Worm (Caenorhabditis elegans) whole organism, L4 larva: ENCODE measurements around the gene eat-3.

Experiments used
- T20F7.1 ChIP-seq: fragments of 200-800 bp; sonication (Bioruptor generic); optimal IDR thresholded peaks from 2 replicates; lab custom pipeline; 2018; ENCODE audit warnings: mild to moderate bottlenecking, missing genetic modification characterization, missing compliant biosample characterization
- ZK546.5 ChIP-seq, 2 experiments: sonication (generic microtip); optimal IDR thresholded peaks; 2 replicates each; lab custom pipeline; 2017; ENCODE audit warnings: missing biosample characterization in 2 of 2, missing genetic modification characterization in 2 of 2
- aly-2 ChIP-seq: sonication (generic microtip); optimal IDR thresholded peaks from 2 replicates; lab custom pipeline; 2018; ENCODE audit warnings: missing biosample characterization, missing genetic modification characterization
- ceh-62 ChIP-seq: sonication (generic microtip); optimal IDR thresholded peaks from 2 replicates; lab custom pipeline; 2017; ENCODE audit warnings: missing biosample characterization, missing genetic modification characterization
- dmd-8 ChIP-seq: fragments of 200-800 bp; sonication (Bioruptor generic); IDR thresholded peaks from 2 replicates; pipeline ENCODE4 v1.3.6; 2022; ENCODE audit warnings: missing genetic modification characterization, missing compliant biosample characterization
- dpl-1 ChIP-seq: fragments of 150-350 bp; optimal IDR thresholded peaks from 2 replicates; lab custom pipeline; 2014; ENCODE audit warnings: missing biosample characterization, missing genetic modification reagents, missing genetic modification characterization
- egl-27 ChIP-seq: sonication (generic microtip); optimal IDR thresholded peaks from 3 replicates; lab custom pipeline; 2017; ENCODE audit warnings: missing biosample characterization, missing genetic modification reagents, missing genetic modification characterization
- hlh-30 ChIP-seq: sonication (generic microtip); optimal IDR thresholded peaks from 2 replicates; lab custom pipeline; 2017; ENCODE audit warnings: antibody characterized with exemption, mild to moderate bottlenecking, missing genetic modification characterization, missing compliant biosample characterization; ENCODE audit not compliant: insufficient read depth
- nhr-28 ChIP-seq: fragments of 150-350 bp; optimal IDR thresholded peaks from 2 replicates; lab custom pipeline; 2014; ENCODE audit warnings: missing biosample characterization, missing genetic modification characterization
- pqm-1 ChIP-seq: sonication (generic microtip); optimal IDR thresholded peaks from 2 replicates; lab custom pipeline; 2017; ENCODE audit warnings: missing biosample characterization, missing genetic modification characterization

DNA sequence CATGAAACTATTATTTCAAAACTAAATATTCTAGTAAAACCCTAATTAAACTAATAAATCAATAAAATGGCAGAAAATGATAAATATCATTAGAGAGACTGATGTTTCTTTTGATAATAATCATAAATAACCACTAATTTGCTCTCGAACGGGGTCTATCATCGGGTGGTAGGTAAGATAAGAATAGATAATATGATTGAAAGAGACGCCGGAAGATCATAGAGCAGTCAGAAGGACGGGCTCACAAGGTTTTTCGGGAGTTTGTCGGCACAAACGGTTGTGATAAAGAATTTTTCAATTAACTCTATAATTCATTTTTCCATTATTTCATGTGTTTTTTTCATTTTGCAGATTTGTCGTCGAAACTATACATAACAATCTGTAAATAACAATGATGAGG, 23.6 kb upstream of the eat-3 start:
- no peak for TF ChIP-seq ceh-62 (tag; lab: Kevin White, UChicago)
- TF ChIP-seq T20F7.1 (GFP tag; lab: Kevin White, UChicago), result no peak
- TF ChIP-seq ZK546.5 (tag; optimal IDR thresholded peaks at IDR 0.05; lab: Kevin White, UChicago), result no peak
- TF ChIP-seq pqm-1 (tag; lab: Kevin White, UChicago), result peak; percentile 98
- no peak for TF ChIP-seq dpl-1 (GFP tag; lab: Kevin White, UChicago)
- no peak for TF ChIP-seq dmd-8 (GFP tag; lab: Robert Waterston, UW)
- peak; percentile 86 for TF ChIP-seq nhr-28
- no peak for TF ChIP-seq egl-27 (tag; lab: Kevin White, UChicago)
- no peak for TF ChIP-seq aly-2 (tag; lab: Kevin White, UChicago)
- TF ChIP-seq hlh-30, result peak; percentile 64
